Fruit fly (Drosophila melanogaster) whole organism, wandering third instar larva: ENCODE data around the gene CG11912.

Experiments used
- CG32264 ChIP-seq: fragments of 200-800 bp; sonication (Bioruptor generic); optimal IDR thresholded peaks from 2 replicates; lab custom pipeline; 2016; ENCODE audit warnings: missing biosample characterization, missing genetic modification characterization
- Dfd ChIP-seq: fragments of >200 bp; optimal IDR thresholded peaks from 2 replicates; lab custom pipeline; 2017; ENCODE audit warnings: missing biosample characterization, missing genetic modification characterization
- Hr83 ChIP-seq: fragments of 200-300 bp; sonication (Bioruptor generic); optimal IDR thresholded peaks from 2 replicates; lab custom pipeline; 2016; ENCODE audit warnings: missing biosample characterization, mild to moderate bottlenecking, missing genetic modification characterization, moderate library complexity; ENCODE audit not compliant: poor library complexity, severe bottlenecking
- Mio ChIP-seq: sonication (Bioruptor generic); optimal IDR thresholded peaks from 2 replicates; lab custom pipeline; 2016; ENCODE audit warnings: missing biosample characterization, missing genetic modification characterization
- Myc ChIP-seq: fragments of >200 bp; optimal IDR thresholded peaks from 2 replicates; lab custom pipeline; 2017
- Sp1 ChIP-seq: fragments of 200-800 bp; sonication (Bioruptor generic); optimal IDR thresholded peaks from 3 replicates; lab custom pipeline; 2019; ENCODE audit warnings: missing biosample characterization, mild to moderate bottlenecking, missing genetic modification characterization, moderate library complexity
- Vsx2 ChIP-seq: fragments of 200-300, 225-300 bp; sonication (Bioruptor generic); optimal IDR thresholded peaks from 2 replicates; lab custom pipeline; 2018; ENCODE audit warnings: missing biosample characterization, missing genetic modification characterization; ENCODE audit not compliant: partially characterized antibody
- dsf ChIP-seq: sonication (Bioruptor generic); optimal IDR thresholded peaks from 2 replicates; lab custom pipeline; 2016; ENCODE audit warnings: missing biosample characterization, missing genetic modification characterization, borderline replicate concordance
- foxo ChIP-seq, 2 experiments: fragments of 200-800 bp; sonication (Bioruptor generic); optimal IDR thresholded peaks; 2 replicates in 1 of 2; 3 replicates in 1 of 2; lab custom pipeline; 2016 to 2017; ENCODE audit warnings: missing biosample characterization in 2 of 2, missing genetic modification characterization in 2 of 2
- fru ChIP-seq: fragments of 200-800 bp; sonication (Bioruptor generic); optimal IDR thresholded peaks from 3 replicates; lab custom pipeline; 2016; ENCODE audit warnings: missing biosample characterization, mild to moderate bottlenecking, missing genetic modification characterization
- h ChIP-seq: fragments of 200-800 bp; sonication (Bioruptor generic); optimal IDR thresholded peaks from 3 replicates; lab custom pipeline; 2016; ENCODE audit warnings: missing biosample characterization, mild to moderate bottlenecking, missing genetic modification characterization
- sv ChIP-seq: fragments of 200-800 bp; sonication (Bioruptor generic); optimal IDR thresholded peaks from 3 replicates; lab custom pipeline; 2016; ENCODE audit warnings: missing biosample characterization, missing genetic modification characterization

DNA sequence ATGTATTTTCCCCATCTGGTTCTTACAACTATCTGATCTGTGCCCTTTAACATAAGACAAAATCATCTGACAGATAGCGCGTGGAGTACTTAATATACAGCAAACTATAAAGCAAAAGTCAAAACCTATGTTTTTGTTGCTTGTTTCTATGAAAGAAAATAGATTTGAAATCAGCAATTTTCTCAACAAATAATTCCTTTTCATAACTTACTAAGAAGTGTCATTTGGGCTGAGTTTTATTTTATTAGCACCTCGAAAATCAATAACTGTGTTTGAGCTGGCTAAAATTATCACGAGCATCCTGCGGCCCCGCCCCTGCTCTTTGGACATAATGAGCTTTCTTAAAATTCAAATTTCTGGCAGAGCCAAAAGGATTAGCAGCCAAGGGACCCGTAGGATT, 13.2 kb upstream of the CG11912 start, which contains the start of gene CG31921:
- TF ChIP-seq h: no peak
- no peak for TF ChIP-seq Mio (GFP tag; lab: Kevin White, UChicago)
- TF ChIP-seq Hr83 (GFP tag; lab: Kevin White, UChicago): no peak
- no peak for TF ChIP-seq Myc (lab: Kevin White, UChicago)
- no peak for TF ChIP-seq foxo (GFP tag; optimal IDR thresholded peaks at IDR 0.05; lab: Kevin White, UChicago)
- no peak for TF ChIP-seq Dfd
- TF ChIP-seq dsf (GFP tag; lab: Kevin White, UChicago): no peak
- TF ChIP-seq fru (GFP tag; lab: Kevin White, UChicago): no peak
- no peak for TF ChIP-seq Vsx2 (GFP tag; lab: Kevin White, UChicago)
- no peak for TF ChIP-seq sv
- no peak for TF ChIP-seq Sp1 (GFP tag; lab: Kevin White, UChicago)
- TF ChIP-seq CG32264 (GFP tag; lab: Kevin White, UChicago): no peak
